Worm (Caenorhabditis elegans) whole organism, midembryonic: Measurements from ENCODE around the gene B0507.6.

Experiments
- T22C8.4 ChIP-seq: fragments of 200-800 bp; sonication (Bioruptor generic); IDR thresholded peaks from 2 replicates; pipeline ENCODE4 v1.3.6; 2022; ENCODE audit warnings: missing genetic modification characterization, missing compliant biosample characterization
- cog-1 ChIP-seq: sonication (generic microtip); optimal IDR thresholded peaks from 2 replicates; lab custom pipeline; 2016; ENCODE audit warnings: missing genetic modification characterization, missing compliant biosample characterization
- flt-1 ChIP-seq: fragments of 200-800 bp; sonication (Bioruptor generic); IDR thresholded peaks from 2 replicates; pipeline ENCODE4 v1.3.6; 2022; ENCODE audit warnings: missing genetic modification characterization, missing compliant biosample characterization
- med-1 ChIP-seq: sonication (generic microtip); optimal IDR thresholded peaks from 2 replicates; lab custom pipeline; 2017; ENCODE audit warnings: missing genetic modification characterization, mild to moderate bottlenecking, missing compliant biosample characterization, antibody characterized with exemption, missing genetic modification reagents; ENCODE audit not compliant: insufficient read depth
- tab-1 ChIP-seq: fragments of 200-800 bp; sonication (Bioruptor generic); IDR thresholded peaks from 2 replicates; pipeline ENCODE4 v1.3.6; 2022; ENCODE audit warnings: missing genetic modification characterization, missing compliant biosample characterization
- ztf-23 ChIP-seq: fragments of 200-800 bp; sonication (Bioruptor generic); IDR thresholded peaks from 2 replicates; pipeline ENCODE4 v1.3.6; 2022; ENCODE audit warnings: missing genetic modification reagents, missing genetic modification characterization, missing compliant biosample characterization
- ztf-29 ChIP-seq: fragments of 200-800 bp; sonication (Bioruptor generic); IDR thresholded peaks from 2 replicates; pipeline ENCODE4 v1.3.6; 2022; ENCODE audit warnings: missing genetic modification reagents, missing genetic modification characterization, missing compliant biosample characterization

- TF ChIP-seq T22C8.4 (GFP tag; lab: Robert Waterston, UW) (no peak), flt-1 (GFP tag; lab: Robert Waterston, UW) (no peak), tab-1 (GFP tag; lab: Robert Waterston, UW) (no peak), cog-1 (tag; lab: Kevin White, UChicago) (no peak), ztf-29 (GFP tag; lab: Robert Waterston, UW) (no peak), med-1 (GFP tag; lab: Kevin White, UChicago) (no peak), ztf-23 (GFP tag; lab: Robert Waterston, UW) (no peak)
Observed at ce11 chrV:8727077-8727476, 18.9 kb upstream of the B0507.6 start, which contains the start of gene ZC196.9.
